Worm (Caenorhabditis elegans): ENCODE data around the gene Y75B8A.39.

Y75B8A.39 gene

DNA sequence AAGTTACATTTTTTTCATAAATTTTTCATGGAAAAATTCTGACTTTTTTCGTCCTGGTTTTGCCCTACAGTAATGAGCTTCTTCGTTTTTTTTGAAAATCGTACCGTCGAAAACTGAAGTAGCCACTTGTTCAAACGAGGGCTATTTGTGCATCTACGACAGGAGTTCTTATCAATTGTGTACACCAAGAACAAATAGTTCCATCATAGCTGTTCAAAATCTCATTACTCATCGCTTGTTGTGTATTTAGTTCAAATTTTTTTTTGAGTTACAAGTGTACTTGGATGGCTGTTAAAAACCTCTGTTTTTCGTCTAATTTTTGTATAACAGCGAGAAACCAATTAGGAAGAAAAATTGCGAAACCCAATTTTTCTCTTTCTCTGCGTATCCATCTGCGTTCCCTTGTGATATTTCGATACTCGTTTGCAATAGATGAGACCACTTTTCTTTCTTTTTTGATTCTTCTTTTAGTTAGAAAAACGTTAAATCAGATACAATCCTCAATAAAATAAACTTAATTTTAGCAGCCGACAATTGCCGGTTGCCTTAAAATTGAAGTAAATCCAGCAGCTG, 8.1 kb upstream of the Y75B8A.39 start:
- TF ChIP-seq klf-2 (GFP tag; conservative IDR thresholded peaks at IDR 0.05): no peak
- no peak for TF ChIP-seq T22C8.4 (GFP tag; IDR thresholded peaks at IDR 0.05)
- no peak for TF ChIP-seq tab-1 (GFP tag; IDR thresholded peaks at IDR 0.05)
- no peak for TF ChIP-seq cog-1 (tag; optimal IDR thresholded peaks at IDR 0.05)
- TF ChIP-seq med-1 (GFP tag; optimal IDR thresholded peaks at IDR 0.05; ENCODE audit: insufficient read depth): no peak
- TF ChIP-seq flt-1 (GFP tag; IDR thresholded peaks at IDR 0.05): no peak
- no peak for TF ChIP-seq ztf-23 (GFP tag; IDR thresholded peaks at IDR 0.05)
- no peak for TF ChIP-seq ztf-29 (GFP tag; IDR thresholded peaks at IDR 0.05)
- no peak for TF ChIP-seq ref-1 (GFP tag; conservative IDR thresholded peaks at IDR 0.05)

ce11 chrIII:12307475-12307874, 5.5 kb upstream of the Y75B8A.39 start, which contains the start of gene pqn-92:
pqn-92 (plus strand) TSS chrIII:12307781.
- TF ChIP-seq ztf-23 (GFP tag; IDR thresholded peaks at IDR 0.05): no peak
- TF ChIP-seq ztf-29 (GFP tag; IDR thresholded peaks at IDR 0.05): no peak
- no peak for TF ChIP-seq ref-1 (GFP tag; conservative IDR thresholded peaks at IDR 0.05)
- TF ChIP-seq flt-1 (GFP tag; IDR thresholded peaks at IDR 0.05): no peak
- TF ChIP-seq cog-1 (tag; optimal IDR thresholded peaks at IDR 0.05): no peak
- TF ChIP-seq T22C8.4 (GFP tag; IDR thresholded peaks at IDR 0.05): no peak

DNA sequence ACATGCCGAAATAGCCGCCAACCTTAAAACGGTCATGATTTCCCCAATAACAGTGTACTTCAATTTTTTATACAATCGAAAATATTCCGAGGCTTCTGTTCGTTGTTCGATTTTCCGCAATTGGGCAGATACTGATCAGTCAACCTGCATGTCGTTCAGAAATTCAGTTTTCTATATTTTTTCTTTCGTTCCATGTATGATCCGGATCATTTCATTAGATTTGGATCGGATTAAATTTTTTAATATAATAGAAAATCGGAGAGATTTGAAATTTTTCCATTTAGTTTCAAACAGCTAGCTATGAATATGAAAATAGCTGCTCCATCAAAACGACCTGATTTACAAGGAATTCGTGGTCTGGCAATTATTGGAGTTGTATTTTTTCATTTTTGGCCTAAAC, 2.2 kb downstream of the Y75B8A.39 start, which contains the start of gene Y75B8A.37:
Gene Y75B8A.37 (plus strand): TSS at position 301 of the 400 bp plus-strand sequence.
- TF ChIP-seq med-1 (GFP tag; optimal IDR thresholded peaks at IDR 0.05; ENCODE audit: insufficient read depth) (no peak), ztf-23 (GFP tag; IDR thresholded peaks at IDR 0.05) (no peak), tab-1 (GFP tag; IDR thresholded peaks at IDR 0.05) (no peak), ztf-29 (GFP tag; IDR thresholded peaks at IDR 0.05) (no peak), T22C8.4 (GFP tag; IDR thresholded peaks at IDR 0.05) (no peak)

DNA sequence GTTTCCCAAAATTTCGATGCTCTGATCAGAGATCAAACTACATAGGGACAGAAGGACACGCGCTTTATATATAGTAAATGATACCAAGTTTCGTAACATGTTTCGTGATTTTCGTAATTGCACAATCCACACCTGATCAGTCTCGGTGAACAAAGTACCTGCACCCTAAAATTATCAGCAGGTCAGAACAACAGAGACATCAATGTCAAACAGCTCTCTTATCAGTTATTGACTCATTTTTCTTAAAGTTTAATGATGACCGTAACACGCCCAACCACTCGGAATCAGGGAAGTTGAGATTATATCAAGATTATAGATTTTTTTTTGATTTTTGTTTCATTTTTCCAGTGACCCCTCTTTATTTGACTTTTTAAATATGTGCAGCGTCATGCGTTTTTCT, 4.5 kb downstream of the Y75B8A.39 start:
- TF ChIP-seq flt-1 (GFP tag; IDR thresholded peaks at IDR 0.05) (no peak), T22C8.4 (GFP tag; IDR thresholded peaks at IDR 0.05) (no peak), tab-1 (GFP tag; IDR thresholded peaks at IDR 0.05) (no peak), ref-1 (GFP tag; conservative IDR thresholded peaks at IDR 0.05) (no peak), cog-1 (tag; optimal IDR thresholded peaks at IDR 0.05) (no peak), klf-2 (GFP tag; conservative IDR thresholded peaks at IDR 0.05) (no peak), ztf-29 (GFP tag; IDR thresholded peaks at IDR 0.05) (no peak)

DNA sequence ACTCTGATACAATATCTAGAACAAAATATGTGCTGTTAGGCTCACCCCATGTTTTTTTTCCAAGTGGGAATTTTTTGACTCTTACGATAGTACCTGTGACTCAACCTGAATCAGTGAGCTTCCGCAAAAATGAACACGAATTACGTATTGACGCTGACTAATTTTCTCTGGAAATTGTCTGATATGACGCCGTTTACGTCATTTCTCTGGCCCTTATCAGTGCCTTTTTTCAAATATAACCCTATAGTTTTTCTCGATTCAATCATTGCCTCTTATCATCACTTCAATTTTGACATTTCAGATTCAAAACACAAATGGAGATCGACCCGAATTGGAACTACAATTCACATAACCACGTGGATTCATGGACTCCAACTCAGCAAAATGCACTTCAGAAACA, 5.8 kb downstream of the Y75B8A.39 start, which contains the start of gene Y75B8A.28:
Gene Y75B8A.28 (plus strand): TSS at position 296 of the 400 bp plus-strand sequence.
- TF ChIP-seq med-1 (GFP tag; optimal IDR thresholded peaks at IDR 0.05; ENCODE audit: insufficient read depth) (no peak), klf-2 (GFP tag; conservative IDR thresholded peaks at IDR 0.05) (no peak), ref-1 (GFP tag; conservative IDR thresholded peaks at IDR 0.05) (no peak), ztf-29 (GFP tag; IDR thresholded peaks at IDR 0.05) (no peak), flt-1 (GFP tag; IDR thresholded peaks at IDR 0.05) (no peak), tab-1 (GFP tag; IDR thresholded peaks at IDR 0.05) (no peak), T22C8.4 (GFP tag; IDR thresholded peaks at IDR 0.05) (no peak), cog-1 (tag; optimal IDR thresholded peaks at IDR 0.05) (no peak), ztf-23 (GFP tag; IDR thresholded peaks at IDR 0.05) (no peak)

ce11 chrIII:12325284-12325683, 12.3 kb downstream of the Y75B8A.39 start:
- TF ChIP-seq ztf-23 (GFP tag; IDR thresholded peaks at IDR 0.05) (no peak), T22C8.4 (GFP tag; IDR thresholded peaks at IDR 0.05) (no peak), med-1 (GFP tag; optimal IDR thresholded peaks at IDR 0.05; ENCODE audit: insufficient read depth) (no peak), klf-2 (GFP tag; conservative IDR thresholded peaks at IDR 0.05) (no peak), ref-1 (GFP tag; conservative IDR thresholded peaks at IDR 0.05) (no peak), tab-1 (GFP tag; IDR thresholded peaks at IDR 0.05) (no peak), flt-1 (GFP tag; IDR thresholded peaks at IDR 0.05) (no peak), ztf-29 (GFP tag; IDR thresholded peaks at IDR 0.05) (no peak), cog-1 (tag; optimal IDR thresholded peaks at IDR 0.05) (no peak)

DNA sequence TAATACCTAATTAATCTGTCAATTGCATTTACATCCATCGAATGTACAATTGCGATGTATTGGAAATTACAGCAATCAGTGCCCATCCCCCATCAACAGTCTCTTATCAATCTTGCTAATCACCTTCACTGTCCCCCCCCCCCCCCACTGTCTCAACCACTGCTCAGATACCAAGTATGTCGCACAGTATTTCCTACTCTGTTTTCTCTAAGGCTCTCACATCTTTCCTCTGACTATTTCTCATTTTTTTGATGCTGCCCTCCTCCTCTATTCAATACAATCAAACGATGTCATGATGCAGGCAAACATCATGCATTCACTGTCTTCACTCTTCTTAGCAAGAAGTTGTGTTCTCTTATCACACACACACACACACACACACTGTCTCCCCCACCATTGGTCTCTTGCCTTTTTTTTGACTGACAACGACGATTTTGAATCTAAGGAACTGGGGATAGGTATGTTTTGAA, 14.6 kb downstream of the Y75B8A.39 start, which contains the start of the genes zip-12 and Y75B8A.63:
Gene zip-12 (plus strand): TSS at position 387 of the 470 bp plus-strand sequence.
Gene Y75B8A.63 (plus strand): TSS at position 420 of the 470 bp plus-strand sequence.
- no peak for TF ChIP-seq klf-2 (GFP tag; conservative IDR thresholded peaks at IDR 0.05)
- TF ChIP-seq ztf-23 (GFP tag; IDR thresholded peaks at IDR 0.05): no peak

ce11 chrIII:12331300-12331699, 18.3 kb downstream of the Y75B8A.39 start:
- TF ChIP-seq ref-1 (GFP tag; conservative IDR thresholded peaks at IDR 0.05) (no peak), tab-1 (GFP tag; IDR thresholded peaks at IDR 0.05) (no peak), ztf-29 (GFP tag; IDR thresholded peaks at IDR 0.05) (no peak), med-1 (GFP tag; optimal IDR thresholded peaks at IDR 0.05; ENCODE audit: insufficient read depth) (no peak), klf-2 (GFP tag; conservative IDR thresholded peaks at IDR 0.05) (no peak), ztf-23 (GFP tag; IDR thresholded peaks at IDR 0.05) (no peak), flt-1 (GFP tag; IDR thresholded peaks at IDR 0.05) (no peak), T22C8.4 (GFP tag; IDR thresholded peaks at IDR 0.05) (no peak), cog-1 (tag; optimal IDR thresholded peaks at IDR 0.05) (no peak)

- TF ChIP-seq ztf-23 (GFP tag; IDR thresholded peaks at IDR 0.05) (no peak), med-1 (GFP tag; optimal IDR thresholded peaks at IDR 0.05; ENCODE audit: insufficient read depth) (no peak), T22C8.4 (GFP tag; IDR thresholded peaks at IDR 0.05) (no peak)
Observed at ce11 chrIII:12333445-12333844, 20.5 kb downstream of the Y75B8A.39 start, which contains the start of gene zip-1. zip-1 (plus strand) TSS chrIII:12333745.

ce11 chrIII:12334268-12334667, 21.3 kb downstream of the Y75B8A.39 start:
- TF ChIP-seq T22C8.4 (GFP tag; IDR thresholded peaks at IDR 0.05): no peak
- no peak for TF ChIP-seq ref-1 (GFP tag; conservative IDR thresholded peaks at IDR 0.05)
- TF ChIP-seq med-1 (GFP tag; optimal IDR thresholded peaks at IDR 0.05; ENCODE audit: insufficient read depth): no peak
- no peak for TF ChIP-seq tab-1 (GFP tag; IDR thresholded peaks at IDR 0.05)
- no peak for TF ChIP-seq ztf-29 (GFP tag; IDR thresholded peaks at IDR 0.05)
- no peak for TF ChIP-seq klf-2 (GFP tag; conservative IDR thresholded peaks at IDR 0.05)
- TF ChIP-seq flt-1 (GFP tag; IDR thresholded peaks at IDR 0.05): no peak
- no peak for TF ChIP-seq ztf-23 (GFP tag; IDR thresholded peaks at IDR 0.05)
- TF ChIP-seq cog-1 (tag; optimal IDR thresholded peaks at IDR 0.05): no peak

Measured in whole organism, midembryonic.